Fruit fly (Drosophila melanogaster) whole organism, embryonic: ENCODE data around the gene CG6356.

Experiments
- Adf1 ChIP-seq: fragments of 200-800 bp; sonication (Bioruptor generic); IDR thresholded peaks from 2 replicates; pipeline ENCODE4 v1.3.6; 2022; ENCODE audit warnings: missing biosample characterization, missing genetic modification characterization
- Antp ChIP-seq: fragments of 200-800 bp; sonication (Bioruptor generic); optimal IDR thresholded peaks from 3 replicates; lab custom pipeline; 2016; ENCODE audit warnings: missing biosample characterization, missing genetic modification characterization
- BEAF-32 ChIP-seq: fragments of 200-800 bp; sonication (Bioruptor generic); optimal IDR thresholded peaks from 3 replicates; lab custom pipeline; 2017; ENCODE audit warnings: missing biosample characterization, missing genetic modification characterization, mild to moderate bottlenecking, moderate library complexity, missing genetic modification reagents
- Bdp1 ChIP-seq: fragments of 200-800 bp; sonication (Bioruptor generic); optimal IDR thresholded peaks from 3 replicates; lab custom pipeline; 2016; ENCODE audit warnings: missing biosample characterization, missing genetic modification characterization
- CG10147 ChIP-seq: fragments of 200-800 bp; sonication (Bioruptor generic); optimal IDR thresholded peaks from 2 replicates; lab custom pipeline; 2019; ENCODE audit warnings: missing biosample characterization, mild to moderate bottlenecking, missing genetic modification characterization, moderate library complexity
- CG11695 ChIP-seq: fragments of 200-800 bp; sonication (Bioruptor generic); IDR thresholded peaks from 3 replicates; pipeline ENCODE4 v1.3.6; 2022; ENCODE audit warnings: missing biosample characterization, missing genetic modification characterization
- CG12104 ChIP-seq: fragments of 200-800 bp; sonication (Bioruptor generic); optimal IDR thresholded peaks from 3 replicates; lab custom pipeline; 2016; ENCODE audit warnings: missing biosample characterization, missing genetic modification characterization
- CG15514 ChIP-seq: fragments of 200-800 bp; sonication (Bioruptor generic); optimal IDR thresholded peaks from 3 replicates; lab custom pipeline; 2017; ENCODE audit warnings: missing biosample characterization, missing genetic modification characterization, mild to moderate bottlenecking, moderate library complexity, missing genetic modification reagents
- CG17912 ChIP-seq: fragments of 200-800 bp; sonication (Bioruptor generic); optimal IDR thresholded peaks from 2 replicates; lab custom pipeline; 2018; ENCODE audit warnings: missing biosample characterization, mild to moderate bottlenecking, missing genetic modification characterization
- CG1832 ChIP-seq: fragments of 200-800 bp; sonication (Bioruptor generic); optimal IDR thresholded peaks from 2 replicates; lab custom pipeline; 2017; ENCODE audit warnings: missing biosample characterization, mild to moderate bottlenecking, missing genetic modification characterization, inconsistent platforms
- CG30403 ChIP-seq: fragments of 200-800 bp; sonication (Bioruptor generic); optimal IDR thresholded peaks from 3 replicates; lab custom pipeline; 2016; ENCODE audit warnings: missing biosample characterization, missing genetic modification characterization
- CG32532 ChIP-seq: fragments of 200-800 bp; sonication (Bioruptor generic); IDR thresholded peaks from 2 replicates; pipeline ENCODE4 v1.3.6; 2022; ENCODE audit warnings: missing biosample characterization, missing genetic modification characterization
- CG42726 ChIP-seq: fragments of 200-800 bp; sonication (Bioruptor generic); IDR thresholded peaks from 2 replicates; pipeline ENCODE4 v1.3.6; 2022; ENCODE audit warnings: missing biosample characterization, missing genetic modification characterization; ENCODE audit not compliant: partially characterized antibody
- CG5953 ChIP-seq: fragments of 200-800 bp; sonication (Bioruptor generic); IDR thresholded peaks from 2 replicates; pipeline ENCODE4 v1.3.6; 2022; ENCODE audit warnings: missing biosample characterization, missing genetic modification characterization
- CG7372 ChIP-seq: fragments of 200-800 bp; sonication (Bioruptor generic); IDR thresholded peaks from 2 replicates; pipeline ENCODE4 v1.3.6; 2022; ENCODE audit warnings: missing biosample characterization, missing genetic modification characterization
- CG7786 ChIP-seq: fragments of 200-800 bp; sonication (Bioruptor generic); optimal IDR thresholded peaks from 2 replicates; lab custom pipeline; 2016; ENCODE audit warnings: missing biosample characterization, missing genetic modification characterization
- D ChIP-seq, 2 experiments: fragments of 200-800 bp in 1 of 2; fragments of >200 bp in 1 of 2; sonication (Bioruptor generic) in 1 of 2; optimal IDR thresholded peaks; 2 replicates in 1 of 2; 3 replicates in 1 of 2; lab custom pipeline; 2017; ENCODE audit warnings: mild to moderate bottlenecking in 1 of 2, missing biosample characterization in 1 of 2, missing genetic modification characterization in 1 of 2, missing genetic modification reagents in 1 of 2
- Dfd ChIP-seq, 2 experiments: fragments of >200 bp; optimal IDR thresholded peaks; 2 replicates each; lab custom pipeline; 2017; ENCODE audit warnings: missing biosample characterization in 2 of 2, missing genetic modification characterization in 2 of 2
- Dll ChIP-seq: fragments of 200-800 bp; sonication (Bioruptor generic); IDR thresholded peaks from 4 replicates; pipeline ENCODE4 v1.3.6; 2022; ENCODE audit warnings: missing biosample characterization, missing genetic modification characterization; ENCODE audit not compliant: partially characterized antibody
- E2f2 ChIP-seq: fragments of 200-800 bp; sonication (Bioruptor generic); IDR thresholded peaks from 2 replicates; pipeline ENCODE4 v1.3.6; 2022; ENCODE audit warnings: missing biosample characterization, missing genetic modification characterization
- HLH4C ChIP-seq: fragments of 200-800 bp; sonication (Bioruptor generic); IDR thresholded peaks from 3 replicates; pipeline ENCODE4 v1.3.6; 2022; ENCODE audit warnings: missing biosample characterization, missing genetic modification characterization; ENCODE audit not compliant: partially characterized antibody
- HmgZ ChIP-seq: fragments of 200-800 bp; sonication (Bioruptor generic); optimal IDR thresholded peaks from 2 replicates; lab custom pipeline; 2018; ENCODE audit warnings: missing biosample characterization, mild to moderate bottlenecking, missing genetic modification characterization
- Hr3 ChIP-seq: fragments of 200-800 bp; sonication (Bioruptor generic); optimal IDR thresholded peaks from 3 replicates; lab custom pipeline; 2016; ENCODE audit warnings: missing biosample characterization, missing genetic modification characterization
- Hr78 ChIP-seq, 2 experiments: fragments of 200-800 bp in 1 of 2; fragments of >200 bp in 1 of 2; sonication (Bioruptor generic) in 1 of 2; optimal IDR thresholded peaks; 2 replicates each; lab custom pipeline; 2017 to 2019; ENCODE audit warnings: missing biosample characterization in 2 of 2, missing genetic modification characterization in 2 of 2, mild to moderate bottlenecking in 1 of 2, moderate library complexity in 1 of 2
- Hsf ChIP-seq: fragments of 200-800 bp; sonication (Bioruptor generic); optimal IDR thresholded peaks from 3 replicates; lab custom pipeline; 2016; ENCODE audit warnings: missing biosample characterization, missing genetic modification characterization
- NfI ChIP-seq: fragments of 200-800 bp; sonication (Bioruptor generic); optimal IDR thresholded peaks from 3 replicates; lab custom pipeline; 2018; ENCODE audit warnings: missing biosample characterization, mild to moderate bottlenecking, missing genetic modification characterization, moderate library complexity
- Oaz ChIP-seq: fragments of 200-800 bp; sonication (Bioruptor generic); IDR thresholded peaks from 2 replicates; pipeline ENCODE4 v1.3.6; 2022; ENCODE audit warnings: missing biosample characterization, missing genetic modification characterization
- ap ChIP-seq: fragments of 200-800 bp; sonication (Bioruptor generic); IDR thresholded peaks from 2 replicates; pipeline ENCODE4 v1.3.6; 2022; ENCODE audit warnings: missing biosample characterization, missing genetic modification characterization
- bab2 ChIP-seq: fragments of 200-800 bp; sonication (Bioruptor generic); optimal IDR thresholded peaks from 2 replicates; lab custom pipeline; 2016; ENCODE audit warnings: missing biosample characterization, missing genetic modification characterization
- bcd ChIP-seq: fragments of 200-800 bp; sonication (Bioruptor generic); optimal IDR thresholded peaks from 2 replicates; lab custom pipeline; 2017; ENCODE audit warnings: missing biosample characterization, mild to moderate bottlenecking, missing genetic modification characterization
- cas ChIP-seq: fragments of 200-800 bp; sonication (Bioruptor generic); IDR thresholded peaks from 2 replicates; pipeline ENCODE4 v1.3.6; 2022; ENCODE audit warnings: missing biosample characterization, missing genetic modification characterization
- crp ChIP-seq, 2 experiments: fragments of 200-800 bp; sonication (Bioruptor generic); optimal IDR thresholded peaks; 2 replicates in 1 of 2; 3 replicates in 1 of 2; lab custom pipeline; 2017; ENCODE audit warnings: missing biosample characterization in 2 of 2, missing genetic modification characterization in 2 of 2, mild to moderate bottlenecking in 1 of 2, moderate library complexity in 1 of 2
- dm ChIP-seq: fragments of 200-800 bp; sonication (Bioruptor generic); optimal IDR thresholded peaks from 3 replicates; lab custom pipeline; 2016; ENCODE audit warnings: missing biosample characterization, missing genetic modification characterization
- emc ChIP-seq: fragments of 200-800 bp; sonication (Bioruptor generic); optimal IDR thresholded peaks from 2 replicates; lab custom pipeline; 2016; ENCODE audit warnings: missing biosample characterization, missing genetic modification characterization
- fd64A ChIP-seq: fragments of 200-800 bp; sonication (Bioruptor generic); optimal IDR thresholded peaks from 3 replicates; lab custom pipeline; 2018; ENCODE audit warnings: missing biosample characterization, mild to moderate bottlenecking, missing genetic modification characterization
- gsb ChIP-seq: fragments of 200-800 bp; sonication (Bioruptor generic); IDR thresholded peaks from 2 replicates; pipeline ENCODE4 v1.3.6; 2022; ENCODE audit warnings: missing biosample characterization, missing genetic modification characterization
- ind ChIP-seq: fragments of 200-800 bp; sonication (Bioruptor generic); optimal IDR thresholded peaks from 3 replicates; lab custom pipeline; 2016; ENCODE audit warnings: missing biosample characterization, missing genetic modification characterization
- inv ChIP-seq: fragments of 200-800 bp; sonication (Bioruptor generic); IDR thresholded peaks from 2 replicates; pipeline ENCODE4 v1.3.6; 2022; ENCODE audit warnings: missing biosample characterization, missing genetic modification characterization; ENCODE audit not compliant: partially characterized antibody
- jigr1 ChIP-seq: fragments of 200-800 bp; sonication (Bioruptor generic); IDR thresholded peaks from 3 replicates; pipeline ENCODE4 v1.3.6; 2022; ENCODE audit warnings: missing biosample characterization, missing genetic modification characterization
- pan ChIP-seq, 4 experiments: fragments of >200 bp in 3 of 4; fragments of 200-800 bp in 1 of 4; sonication (Bioruptor generic) in 1 of 4; optimal IDR thresholded peaks in 3 of 4; IDR thresholded peaks in 1 of 4; 2 replicates each; pipeline versions ENCODE4 v1.3.6 to Lab custom; 2017 to 2022; ENCODE audit warnings: missing biosample characterization in 2 of 4, missing genetic modification characterization in 2 of 4, mixed read lengths in 1 of 4
- pho ChIP-seq: fragments of 200-800 bp; sonication (Bioruptor generic); optimal IDR thresholded peaks from 2 replicates; lab custom pipeline; 2016; ENCODE audit warnings: missing biosample characterization, missing genetic modification characterization
- prd ChIP-seq, 3 experiments: fragments of >200 bp in 2 of 3; fragments of 200-800 bp in 1 of 3; sonication (Bioruptor generic) in 1 of 3; optimal IDR thresholded peaks in 2 of 3; IDR thresholded peaks in 1 of 3; 2 replicates in 2 of 3; 3 replicates in 1 of 3; pipeline versions ENCODE4 v1.3.6 to Lab custom; 2017 to 2022; ENCODE audit warnings: missing biosample characterization in 1 of 3, missing genetic modification characterization in 1 of 3
- sd ChIP-seq: fragments of 200-800 bp; sonication (Bioruptor generic); optimal IDR thresholded peaks from 3 replicates; lab custom pipeline; 2018; ENCODE audit warnings: missing biosample characterization, mild to moderate bottlenecking, missing genetic modification characterization, moderate library complexity
- sisA ChIP-seq: fragments of 200-800 bp; sonication (Bioruptor generic); IDR thresholded peaks from 2 replicates; pipeline ENCODE4 v1.3.6; 2022; ENCODE audit warnings: missing biosample characterization, missing genetic modification characterization
- slbo ChIP-seq: fragments of 200-800 bp; sonication (Bioruptor generic); IDR thresholded peaks from 2 replicates; pipeline ENCODE4 v1.3.6; 2022; ENCODE audit warnings: missing biosample characterization, missing genetic modification characterization
- sna ChIP-seq: fragments of 200-800 bp; sonication (Bioruptor generic); IDR thresholded peaks from 2 replicates; pipeline ENCODE4 v1.3.6; 2022; ENCODE audit warnings: missing biosample characterization, missing genetic modification characterization; ENCODE audit not compliant: partially characterized antibody
- zfh2 ChIP-seq: fragments of 200-800 bp; sonication (Bioruptor generic); optimal IDR thresholded peaks from 2 replicates; lab custom pipeline; 2016; ENCODE audit warnings: missing biosample characterization, missing genetic modification characterization

CG6356 gene

DNA sequence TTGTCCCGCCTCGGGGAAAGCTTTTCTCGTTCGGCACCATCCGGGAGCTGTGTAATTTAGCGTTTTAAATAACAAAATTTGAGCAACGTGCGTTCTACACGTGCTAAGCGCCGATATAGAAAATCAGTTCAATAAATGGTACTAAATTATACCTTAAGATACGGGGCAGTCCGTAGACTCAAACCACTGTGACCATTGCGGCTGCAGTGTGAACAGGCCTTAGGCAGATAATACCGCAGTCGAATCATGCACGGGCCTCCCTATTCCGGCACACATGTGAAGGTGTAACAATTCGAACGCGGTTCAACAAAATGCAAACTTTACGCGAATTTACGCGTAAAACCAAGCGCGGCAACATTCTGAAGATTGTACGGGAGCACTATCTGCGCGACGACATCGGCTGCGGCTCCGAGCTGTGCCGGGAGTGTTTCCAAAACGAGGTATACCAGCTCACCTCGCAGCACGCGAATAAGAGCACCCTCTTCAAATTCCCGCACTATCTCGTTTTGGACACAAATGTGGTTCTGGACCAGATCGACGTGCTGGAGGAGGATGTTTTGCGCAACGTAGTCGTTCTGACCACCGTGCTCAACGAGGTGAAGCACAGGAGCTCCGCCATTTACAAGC is 49.5 kb downstream of the CG6356 start, which contains the start of the genes Rrp5 and Dis3 (continued):
- peak; percentile 65 for TF ChIP-seq CG32532 (GFP tag; lab: Robert Waterston, UW)
- TF ChIP-seq prd (optimal IDR thresholded peaks at IDR 0.05; lab: Kevin White, UChicago) = no peak
- peak; percentile 49; the same call in 1 of the 3 replicates for TF ChIP-seq prd (GFP tag; IDR thresholded peaks at IDR 0.05; lab: Robert Waterston, UW)
- no peak for TF ChIP-seq ind (GFP tag; lab: Kevin White, UChicago)
- no peak for TF ChIP-seq D (optimal IDR thresholded peaks at IDR 0.05; lab: Kevin White, UChicago)
- TF ChIP-seq D (GFP tag; optimal IDR thresholded peaks at IDR 0.05; lab: Kevin White, UChicago) = no peak
- no peak for TF ChIP-seq bab2 (GFP tag; lab: Kevin White, UChicago)
- TF ChIP-seq CG17912 = peak; percentile 13
- TF ChIP-seq CG10147 (GFP tag; lab: Kevin White, UChicago) = no peak
- peak; percentile 40 for TF ChIP-seq Hsf (GFP tag; lab: Kevin White, UChicago)
- no peak for TF ChIP-seq CG11695 (GFP tag; lab: Robert Waterston, UW)
- TF ChIP-seq sna (GFP tag; lab: Robert Waterston, UW) = 0 out of 2 replicates have a peak, but pooled peaks have one; percentile 30
- 0 out of 2 replicates have a peak, but pooled peaks have one; percentile 65 for TF ChIP-seq CG42726 (GFP tag; lab: Robert Waterston, UW)
- TF ChIP-seq Antp (GFP tag; lab: Kevin White, UChicago) = no peak
- TF ChIP-seq CG12104 (GFP tag; lab: Kevin White, UChicago) = no peak
- TF ChIP-seq Bdp1 (GFP tag; lab: Kevin White, UChicago) = peak; percentile 38
- TF ChIP-seq Adf1 (GFP tag; lab: Robert Waterston, UW) = peak; percentile 50
- peak; percentile 51 for TF ChIP-seq zfh2 (GFP tag; lab: Kevin White, UChicago)
- no peak; the same call in 1 of the 2 replicates for TF ChIP-seq inv (GFP tag; lab: Robert Waterston, UW)
- no peak for TF ChIP-seq fd64A (GFP tag; lab: Kevin White, UChicago)
- TF ChIP-seq HLH4C (GFP tag; lab: Robert Waterston, UW) = peak; percentile 58; the same call in 2 of the 3 replicates
- peak; percentile 30; the same call in 1 of the 2 replicates for TF ChIP-seq cas (GFP tag; lab: Robert Waterston, UW)
- peak; percentile 61 for TF ChIP-seq BEAF-32 (GFP tag; lab: Kevin White, UChicago)
- TF ChIP-seq crp (GFP tag; optimal IDR thresholded peaks at IDR 0.05; lab: Kevin White, UChicago) = peak in 1 of 2 experiments; percentile 66
- TF ChIP-seq E2f2 (GFP tag; lab: Robert Waterston, UW) = peak; percentile 67
- TF ChIP-seq CG7372 (GFP tag; lab: Robert Waterston, UW) = 0 out of 2 replicates have a peak, but pooled peaks have one; percentile 31
- no peak for TF ChIP-seq Dfd (GFP tag; optimal IDR thresholded peaks at IDR 0.05; lab: Kevin White, UChicago)
- TF ChIP-seq sisA (GFP tag; lab: Robert Waterston, UW) = peak; percentile 57
- no peak for TF ChIP-seq pan (optimal IDR thresholded peaks at IDR 0.05; lab: Kevin White, UChicago)
- peak in 1 of 2 experiments; percentile 18 for TF ChIP-seq pan (GFP tag; optimal IDR thresholded peaks at IDR 0.05 in 1 of 2, IDR thresholded peaks at IDR 0.05 in 1 of 2)
- no peak for TF ChIP-seq sd
- TF ChIP-seq ap (GFP tag; lab: Robert Waterston, UW) = no peak
- no peak for TF ChIP-seq NfI
- peak; percentile 80 for TF ChIP-seq slbo (GFP tag; lab: Robert Waterston, UW)
- TF ChIP-seq bcd (GFP tag; lab: Kevin White, UChicago) = no peak
- TF ChIP-seq pho (GFP tag; lab: Kevin White, UChicago) = peak; percentile 56
- TF ChIP-seq gsb = no peak
- peak; percentile 43 for TF ChIP-seq CG7786
- TF ChIP-seq HmgZ (tag; lab: Kevin White, UChicago) = peak; percentile 84
- peak; percentile 24 for TF ChIP-seq CG30403
- peak; percentile 15 for TF ChIP-seq Hr3 (GFP tag; lab: Kevin White, UChicago)
- TF ChIP-seq emc (GFP tag; lab: Kevin White, UChicago) = peak; percentile 18
- TF ChIP-seq dm (GFP tag; lab: Kevin White, UChicago) = peak; percentile 100
- no peak for TF ChIP-seq jigr1
- peak; percentile 17; the same call in 1 of the 2 replicates for TF ChIP-seq CG5953
- no peak for TF ChIP-seq Oaz
- peak; percentile 85 for TF ChIP-seq CG15514 (GFP tag; lab: Kevin White, UChicago)
- no peak for TF ChIP-seq CG1832 (GFP tag; lab: Kevin White, UChicago)
- no peak for TF ChIP-seq Hr78 (GFP tag; optimal IDR thresholded peaks at IDR 0.05; lab: Kevin White, UChicago)
- 0 out of 4 replicates have a peak, but pooled peaks have one; percentile 17 for TF ChIP-seq Dll (GFP tag; lab: Robert Waterston, UW)
